Worm (Caenorhabditis elegans) whole organism, L4 larva: ENCODE measurements around the gene F41H10.4.

Source experiments
- F10B5.3 ChIP-seq: sonication (generic microtip); optimal IDR thresholded peaks from 2 replicates; lab custom pipeline; 2016; ENCODE audit warnings: mild to moderate bottlenecking, missing genetic modification characterization, missing compliant biosample characterization
- F44E2.7 ChIP-seq: fragments of 200-800 bp; sonication (Bioruptor generic); IDR thresholded peaks from 2 replicates; pipeline ENCODE4 v2.1.2; 2022; ENCODE audit warnings: missing genetic modification characterization, missing compliant biosample characterization
- Y105C5A.15 ChIP-seq: fragments of 200-800 bp; sonication (Bioruptor generic); IDR thresholded peaks from 2 replicates; pipeline ENCODE4 v1.3.6; 2022; ENCODE audit warnings: missing genetic modification characterization, missing compliant biosample characterization
- Y75B8A.6 ChIP-seq: fragments of 200-800 bp; sonication (Bioruptor generic); IDR thresholded peaks from 2 replicates; pipeline ENCODE4 v1.3.6; 2022; ENCODE audit warnings: missing genetic modification reagents, missing genetic modification characterization, missing compliant biosample characterization
- ZK337.2 ChIP-seq: fragments of 200-800 bp; sonication (Bioruptor generic); IDR thresholded peaks from 2 replicates; pipeline ENCODE4 v1.3.6; 2022; ENCODE audit warnings: missing genetic modification reagents, missing genetic modification characterization, missing compliant biosample characterization
- ZK546.5 ChIP-seq, 2 experiments: sonication (generic microtip); optimal IDR thresholded peaks; 2 replicates each; lab custom pipeline; 2017; ENCODE audit warnings: missing biosample characterization in 2 of 2, missing genetic modification characterization in 2 of 2
- aha-1 ChIP-seq: fragments of 150-350 bp; peaks from one replicate; lab custom pipeline; 2014; ENCODE audit warnings: missing biosample characterization, missing genetic modification characterization
- arid-1 ChIP-seq: fragments of 200-800 bp; sonication (Bioruptor generic); conservative IDR thresholded peaks from 2 replicates; pipeline ENCODE4 v1.3.6; 2022; ENCODE audit warnings: missing genetic modification reagents, missing genetic modification characterization, missing compliant biosample characterization
- ceh-20 ChIP-seq: fragments of 200-800 bp; sonication (Bioruptor generic); IDR thresholded peaks from 2 replicates; pipeline ENCODE4 v1.3.6; 2022; ENCODE audit warnings: missing genetic modification reagents, missing genetic modification characterization, missing compliant biosample characterization
- ceh-28 ChIP-seq: fragments of 150-350 bp; optimal IDR thresholded peaks from 2 replicates; lab custom pipeline; 2014; ENCODE audit warnings: missing biosample characterization, missing genetic modification reagents, missing genetic modification characterization
- ceh-32 ChIP-seq: sonication (generic microtip); optimal IDR thresholded peaks from 2 replicates; lab custom pipeline; 2016; ENCODE audit warnings: mild to moderate bottlenecking, missing genetic modification characterization, missing compliant biosample characterization; ENCODE audit not compliant: poor library complexity
- cey-2 ChIP-seq: sonication (generic microtip); optimal IDR thresholded peaks from 3 replicates; lab custom pipeline; 2017; ENCODE audit warnings: missing genetic modification characterization, mild to moderate bottlenecking, missing compliant biosample characterization, antibody characterized with exemption, borderline replicate concordance; ENCODE audit not compliant: insufficient read depth
- ctbp-1 ChIP-seq: fragments of 200-800 bp; sonication (Bioruptor generic); IDR thresholded peaks from 2 replicates; pipeline ENCODE4 v1.3.6; 2022; ENCODE audit warnings: missing genetic modification reagents, missing genetic modification characterization, missing compliant biosample characterization
- daf-16 ChIP-seq, 3 experiments: sonication (generic microtip); optimal IDR thresholded peaks; 2 replicates each; lab custom pipeline; 2016 to 2017; ENCODE audit warnings: missing genetic modification characterization in 3 of 3, missing genetic modification reagents in 3 of 3, mild to moderate bottlenecking in 2 of 3, missing compliant biosample characterization in 2 of 3, missing biosample characterization in 1 of 3, moderate library complexity in 1 of 3
- daf-19 ChIP-seq: fragments of 200-800 bp; sonication (Bioruptor generic); conservative IDR thresholded peaks from 2 replicates; pipeline ENCODE4 v1.3.6; 2022; ENCODE audit warnings: missing genetic modification characterization, missing compliant biosample characterization
- daf-8 ChIP-seq: fragments of 200-800 bp; sonication (Bioruptor generic); IDR thresholded peaks from 2 replicates; pipeline ENCODE4 v1.3.6; 2022; ENCODE audit warnings: missing genetic modification characterization, missing compliant biosample characterization
- dmd-6 ChIP-seq: fragments of 200-800 bp; sonication (Bioruptor generic); IDR thresholded peaks from 2 replicates; pipeline ENCODE4 v1.3.6; 2022; ENCODE audit warnings: missing genetic modification reagents, missing genetic modification characterization, missing compliant biosample characterization
- dmd-9 ChIP-seq: fragments of 200-800 bp; sonication (Bioruptor generic); IDR thresholded peaks from 2 replicates; pipeline ENCODE4 v1.3.6; 2022; ENCODE audit warnings: missing genetic modification reagents, missing genetic modification characterization, missing compliant biosample characterization
- duxl-1 ChIP-seq: sonication (generic microtip); optimal IDR thresholded peaks from 2 replicates; lab custom pipeline; 2016; ENCODE audit warnings: mild to moderate bottlenecking, missing genetic modification characterization, moderate library complexity, missing compliant biosample characterization; ENCODE audit not compliant: poor library complexity
- fkh-10 ChIP-seq: fragments of 150-350 bp; optimal IDR thresholded peaks from 2 replicates; lab custom pipeline; 2014; ENCODE audit warnings: missing biosample characterization, missing genetic modification reagents, missing genetic modification characterization
- hif-1 ChIP-seq, 2 experiments: sonication (generic microtip); optimal IDR thresholded peaks; 2 replicates each; lab custom pipeline; 2016 to 2017; ENCODE audit warnings: missing compliant biosample characterization in 2 of 2, missing genetic modification characterization in 2 of 2, missing genetic modification reagents in 2 of 2, missing genotype in 2 of 2, mild to moderate bottlenecking in 1 of 2
- hlh-11 ChIP-seq: fragments of 200-800 bp; sonication (Bioruptor generic); optimal IDR thresholded peaks from 2 replicates; lab custom pipeline; 2018; ENCODE audit warnings: mild to moderate bottlenecking, missing genetic modification characterization, missing compliant biosample characterization
- hlh-30 ChIP-seq: sonication (generic microtip); optimal IDR thresholded peaks from 2 replicates; lab custom pipeline; 2017; ENCODE audit warnings: antibody characterized with exemption, mild to moderate bottlenecking, missing genetic modification characterization, missing compliant biosample characterization; ENCODE audit not compliant: insufficient read depth
- jun-1 ChIP-seq: fragments of 150-350 bp; optimal IDR thresholded peaks from 2 replicates; lab custom pipeline; 2014; ENCODE audit warnings: missing biosample characterization, missing genetic modification reagents, missing genetic modification characterization
- lin-1 ChIP-seq: fragments of 200-800 bp; sonication (Bioruptor generic); IDR thresholded peaks from 2 replicates; pipeline ENCODE4 v1.3.6; 2022; ENCODE audit warnings: missing genetic modification reagents, missing genetic modification characterization, missing compliant biosample characterization
- lir-3 ChIP-seq: sonication (generic microtip); optimal IDR thresholded peaks from 2 replicates; lab custom pipeline; 2016; ENCODE audit warnings: mild to moderate bottlenecking, missing genetic modification characterization, missing compliant biosample characterization
- madf-9 ChIP-seq: fragments of 200-800 bp; sonication (Bioruptor generic); conservative IDR thresholded peaks from 2 replicates; pipeline ENCODE4 v1.3.6; 2022; ENCODE audit warnings: missing genetic modification reagents, missing genetic modification characterization, missing compliant biosample characterization
- mdl-1 ChIP-seq, 2 experiments: fragments of 150-350 bp in 1 of 2; sonication (generic microtip) in 1 of 2; optimal IDR thresholded peaks; 2 replicates each; lab custom pipeline; 2014 to 2017; ENCODE audit warnings: missing biosample characterization in 2 of 2, missing genetic modification characterization in 2 of 2
- mxl-2 ChIP-seq: fragments of 200-800 bp; sonication (Bioruptor generic); conservative IDR thresholded peaks from 2 replicates; pipeline ENCODE4 v1.3.6; 2022; ENCODE audit warnings: missing genetic modification reagents, missing genetic modification characterization, missing compliant biosample characterization
- nhr-10 ChIP-seq: fragments of 150-350 bp; optimal IDR thresholded peaks from 2 replicates; lab custom pipeline; 2014; ENCODE audit warnings: missing biosample characterization, missing genetic modification characterization
- nhr-11 ChIP-seq: fragments of 150-350 bp; optimal IDR thresholded peaks from 2 replicates; lab custom pipeline; 2014; ENCODE audit warnings: missing biosample characterization, missing genetic modification characterization
- nhr-25 ChIP-seq: sonication (generic microtip); optimal IDR thresholded peaks from 2 replicates; lab custom pipeline; 2017; ENCODE audit warnings: missing genetic modification characterization, mild to moderate bottlenecking, missing compliant biosample characterization, antibody characterized with exemption, moderate library complexity, borderline replicate concordance; ENCODE audit not compliant: insufficient read depth
- nhr-28 ChIP-seq: fragments of 150-350 bp; optimal IDR thresholded peaks from 2 replicates; lab custom pipeline; 2014; ENCODE audit warnings: missing biosample characterization, missing genetic modification characterization
- nhr-48 ChIP-seq: sonication (generic microtip); optimal IDR thresholded peaks from 2 replicates; lab custom pipeline; 2016; ENCODE audit warnings: mild to moderate bottlenecking, missing genetic modification characterization, missing compliant biosample characterization
- nhr-6 ChIP-seq: fragments of 150-350 bp; optimal IDR thresholded peaks from 2 replicates; lab custom pipeline; 2014; ENCODE audit warnings: missing biosample characterization, missing genetic modification characterization
- nhr-76 ChIP-seq: fragments of 150-350 bp; optimal IDR thresholded peaks from 2 replicates; lab custom pipeline; 2014; ENCODE audit warnings: missing biosample characterization, missing genetic modification characterization
- pqm-1 ChIP-seq: sonication (generic microtip); optimal IDR thresholded peaks from 2 replicates; lab custom pipeline; 2017; ENCODE audit warnings: missing biosample characterization, missing genetic modification characterization
- sdz-12 ChIP-seq: fragments of 200-800 bp; sonication (Bioruptor generic); optimal IDR thresholded peaks from 2 replicates; lab custom pipeline; 2018; ENCODE audit warnings: mild to moderate bottlenecking, missing genetic modification characterization, missing compliant biosample characterization
- set-16 ChIP-seq: fragments of 200-800 bp; sonication (Bioruptor generic); IDR thresholded peaks from 2 replicates; pipeline ENCODE4 v1.3.6; 2022; ENCODE audit warnings: missing genetic modification reagents, missing genetic modification characterization, missing compliant biosample characterization
- skn-1 ChIP-seq: fragments of 150-350 bp; optimal IDR thresholded peaks from 2 replicates; lab custom pipeline; 2014; ENCODE audit warnings: missing biosample characterization, missing genetic modification characterization
- tra-1 ChIP-seq: fragments of 200-800 bp; sonication (Bioruptor generic); IDR thresholded peaks from 2 replicates; pipeline ENCODE4 v1.3.6; 2022; ENCODE audit warnings: missing genetic modification reagents, missing genetic modification characterization, missing compliant biosample characterization
- vab-7 ChIP-seq: fragments of 200-800 bp; sonication (Bioruptor generic); IDR thresholded peaks from 2 replicates; pipeline ENCODE4 v1.3.6; 2022; ENCODE audit warnings: missing genetic modification reagents, missing genetic modification characterization, missing compliant biosample characterization
- ztf-7 ChIP-seq: fragments of 150-350 bp; optimal IDR thresholded peaks from 2 replicates; lab custom pipeline; 2014; ENCODE audit warnings: missing biosample characterization, missing genetic modification characterization

F41H10.4 gene

ce11 chrIV:5318835-5319303, 45.5 kb upstream of the F41H10.4 start, which contains the start of gene slc-46A:
TSS of gene slc-46A (plus strand) at chrIV:5319253.
- TF ChIP-seq nhr-10 (no peak), pqm-1 (tag; lab: Kevin White, UChicago) (peak; percentile 51), daf-16 (GFP tag; optimal IDR thresholded peaks at IDR 0.05; lab: Kevin White, UChicago) (no peak), daf-16 (tag; optimal IDR thresholded peaks at IDR 0.05; lab: Kevin White, UChicago) (peak; percentile 5), aha-1 (tag; lab: Kevin White, UChicago) (peak; percentile 61), dmd-9 (GFP tag; lab: Robert Waterston, UW) (no peak), nhr-28 (tag; lab: Kevin White, UChicago) (peak; percentile 86)

ce11 chrIV:5326144-5326543, 38.2 kb upstream of the F41H10.4 start, which contains the start of gene Y4C6B.4:
TSS of gene Y4C6B.4 (plus strand) at chrIV:5326444.
- TF ChIP-seq jun-1 (tag; lab: Kevin White, UChicago) (no peak), pqm-1 (tag; lab: Kevin White, UChicago) (no peak), daf-16 (GFP tag; optimal IDR thresholded peaks at IDR 0.05; lab: Kevin White, UChicago) (no peak), daf-16 (tag; optimal IDR thresholded peaks at IDR 0.05; lab: Kevin White, UChicago) (no peak), lin-1 (GFP tag; lab: Robert Waterston, UW) (no peak), Y105C5A.15 (GFP tag; lab: Robert Waterston, UW) (no peak), ZK337.2 (GFP tag; lab: Robert Waterston, UW) (no peak), hif-1 (tag; optimal IDR thresholded peaks at IDR 0.05; lab: Kevin White, UChicago) (no peak), ctbp-1 (no peak), nhr-76 (tag; lab: Kevin White, UChicago) (no peak), F44E2.7 (GFP tag; lab: Robert Waterston, UW) (no peak), nhr-48 (tag; lab: Kevin White, UChicago) (no peak), duxl-1 (tag; lab: Kevin White, UChicago) (no peak), tra-1 (no peak), ceh-32 (tag; lab: Kevin White, UChicago) (no peak)

DNA sequence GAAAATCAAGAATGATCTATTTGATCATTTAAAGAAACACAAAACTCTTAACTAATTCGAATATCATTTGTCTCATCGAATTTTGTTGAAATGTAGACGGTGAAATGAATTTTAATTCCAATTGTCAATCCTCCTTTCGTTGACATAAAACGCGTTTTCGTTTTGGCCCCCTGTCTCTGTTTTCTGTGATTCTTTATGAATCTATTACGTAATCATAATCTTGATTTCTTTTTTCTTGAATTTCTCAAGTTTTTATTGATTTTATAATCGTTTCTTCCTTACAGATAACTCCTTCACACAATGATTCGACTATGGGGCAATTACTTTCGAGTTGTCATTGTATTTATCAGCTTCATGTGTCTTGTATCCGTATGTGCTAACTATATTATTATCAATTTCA, 32.2 kb upstream of the F41H10.4 start, which contains the start of gene Y4C6B.3:
Gene Y4C6B.3 (plus strand): TSS at position 301 of the 400 bp plus-strand sequence.
- TF ChIP-seq daf-8 (GFP tag; lab: Robert Waterston, UW), result no peak
- no peak for TF ChIP-seq ceh-28 (tag; lab: Kevin White, UChicago)
- no peak for TF ChIP-seq mxl-2 (GFP tag; lab: Robert Waterston, UW)
- no peak for TF ChIP-seq arid-1
- no peak for TF ChIP-seq skn-1
- TF ChIP-seq vab-7 (GFP tag; lab: Robert Waterston, UW), result no peak
- no peak for TF ChIP-seq sdz-12 (GFP tag; lab: Kevin White, UChicago)
- no peak for TF ChIP-seq ztf-7

DNA sequence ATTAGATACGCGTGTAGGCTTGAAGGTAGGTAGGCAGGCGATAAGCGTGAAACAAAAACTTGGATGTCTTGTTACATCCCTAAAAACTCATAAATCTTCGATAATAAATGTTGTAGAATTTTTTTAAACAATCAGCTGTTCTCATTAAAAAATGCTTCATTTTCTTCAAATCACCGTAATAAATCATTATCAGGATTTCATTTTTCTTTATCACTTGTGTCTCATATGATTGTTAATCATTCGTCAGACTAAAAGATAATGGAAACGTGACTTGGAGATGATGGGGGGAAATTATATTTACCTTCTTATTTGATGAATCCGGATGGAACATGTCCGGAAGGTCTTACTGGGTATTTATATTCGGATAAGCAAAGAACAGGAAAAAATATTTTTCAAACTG, 30.9 kb upstream of the F41H10.4 start:
- TF ChIP-seq hlh-30 (tag; lab: Kevin White, UChicago) (peak; percentile 45), nhr-6 (tag; lab: Kevin White, UChicago) (no peak), nhr-28 (tag; lab: Kevin White, UChicago) (peak; percentile 13), ceh-20 (GFP tag; lab: Robert Waterston, UW) (peak; percentile 31; the same call in 1 of the 2 replicates), mdl-1 (tag; optimal IDR thresholded peaks at IDR 0.05; lab: Kevin White, UChicago) (peak in 1 of 2 experiments; percentile 38)

DNA sequence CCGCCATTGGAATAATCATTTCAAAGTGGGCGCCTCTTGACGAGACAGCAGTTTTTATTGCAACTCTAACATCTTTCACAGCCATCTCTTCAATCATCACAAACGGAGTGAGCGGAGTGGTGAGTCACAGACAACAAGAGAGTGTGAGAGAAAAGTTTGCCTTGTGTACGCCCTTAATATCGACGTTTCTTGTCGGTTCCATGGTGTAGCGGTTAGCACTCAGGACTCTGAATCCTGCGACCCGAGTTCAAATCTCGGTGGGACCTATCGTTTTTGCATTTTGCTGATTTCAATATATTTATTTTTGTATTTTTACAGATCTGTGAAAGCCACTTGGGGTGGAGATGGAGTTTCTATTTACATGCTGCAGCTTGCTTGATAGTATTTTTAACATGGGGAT, 29.8 kb upstream of the F41H10.4 start:
- TF ChIP-seq lir-3 (tag; lab: Kevin White, UChicago) (no peak), fkh-10 (GFP tag; lab: Kevin White, UChicago) (no peak), F10B5.3 (tag; lab: Kevin White, UChicago) (no peak), nhr-11 (tag; lab: Kevin White, UChicago) (no peak), dmd-6 (peak; percentile 58), ZK546.5 (tag; optimal IDR thresholded peaks at IDR 0.05; lab: Kevin White, UChicago) (no peak), Y75B8A.6 (GFP tag; lab: Robert Waterston, UW) (no peak), nhr-28 (tag; lab: Kevin White, UChicago) (no peak), cey-2 (no peak), nhr-10 (no peak), daf-19 (GFP tag; lab: Robert Waterston, UW) (no peak), hlh-11 (tag; lab: Kevin White, UChicago) (peak; percentile 49), set-16 (no peak), madf-9 (GFP tag; lab: Robert Waterston, UW) (peak; percentile 34; the same call in 1 of the 2 replicates), nhr-25 (tag; lab: Kevin White, UChicago) (no peak)
